Fruit fly (Drosophila melanogaster) whole organism, prepupa: ENCODE data around the gene CG10337.

Experiments
- Blimp-1 ChIP-seq: fragments of 200-800 bp; sonication (Bioruptor generic); optimal IDR thresholded peaks from 3 replicates; lab custom pipeline; 2017; ENCODE audit warnings: missing biosample characterization, missing genetic modification characterization, mild to moderate bottlenecking, moderate library complexity, missing genetic modification reagents
- CG10669 ChIP-seq: fragments of 200-800 bp; sonication (Bioruptor generic); optimal IDR thresholded peaks from 3 replicates; lab custom pipeline; 2018; ENCODE audit warnings: missing biosample characterization, mild to moderate bottlenecking, missing genetic modification characterization, moderate library complexity
- CG11294 ChIP-seq: fragments of 200-800 bp; sonication (Bioruptor generic); IDR thresholded peaks from 2 replicates; pipeline ENCODE4 v1.3.6; 2022; ENCODE audit warnings: missing biosample characterization, missing genetic modification characterization
- CG11902 ChIP-seq: fragments of 200-800 bp; sonication (Bioruptor generic); optimal IDR thresholded peaks from 3 replicates; lab custom pipeline; 2016; ENCODE audit warnings: missing biosample characterization, missing genetic modification characterization
- CG15336 ChIP-seq: fragments of 200-800 bp; sonication (Bioruptor generic); IDR thresholded peaks from 2 replicates; pipeline ENCODE4 v1.3.6; 2022; ENCODE audit warnings: missing biosample characterization, missing genetic modification characterization
- CG1621 ChIP-seq: fragments of 200-800 bp; sonication (Bioruptor generic); optimal IDR thresholded peaks from 3 replicates; lab custom pipeline; 2018; ENCODE audit warnings: missing biosample characterization, mild to moderate bottlenecking, missing genetic modification characterization
- CG16779 ChIP-seq: fragments of 200-800 bp; sonication (Bioruptor generic); optimal IDR thresholded peaks from 3 replicates; lab custom pipeline; 2017; ENCODE audit warnings: missing biosample characterization, mild to moderate bottlenecking, missing genetic modification characterization
- CG31627 ChIP-seq: fragments of 200-800 bp; sonication (Bioruptor generic); optimal IDR thresholded peaks from 3 replicates; lab custom pipeline; 2016; ENCODE audit warnings: missing biosample characterization, missing genetic modification characterization
- CG32006 ChIP-seq: fragments of 200-800 bp; sonication (Bioruptor generic); optimal IDR thresholded peaks from 3 replicates; lab custom pipeline; 2017; ENCODE audit warnings: missing biosample characterization, mild to moderate bottlenecking, missing genetic modification characterization
- CG34406 ChIP-seq: fragments of 200-800 bp; sonication (Bioruptor generic); optimal IDR thresholded peaks from 3 replicates; lab custom pipeline; 2016; ENCODE audit warnings: missing biosample characterization, missing genetic modification characterization
- CG3919 ChIP-seq: fragments of 200-800 bp; sonication (Bioruptor generic); optimal IDR thresholded peaks from 3 replicates; lab custom pipeline; 2016; ENCODE audit warnings: missing biosample characterization, missing genetic modification characterization
- CG6163 ChIP-seq: fragments of 200-800 bp; sonication (Bioruptor generic); IDR thresholded peaks from 3 replicates; pipeline ENCODE4 v1.3.6; 2022; ENCODE audit warnings: missing biosample characterization, missing genetic modification characterization
- CG6276 ChIP-seq: fragments of 200-800 bp; sonication (Bioruptor generic); optimal IDR thresholded peaks from 2 replicates; lab custom pipeline; 2017; ENCODE audit warnings: missing biosample characterization, mild to moderate bottlenecking, missing genetic modification characterization
- CG6808 ChIP-seq: fragments of 200-800 bp; sonication (Bioruptor generic); optimal IDR thresholded peaks from 3 replicates; lab custom pipeline; 2017; ENCODE audit warnings: missing biosample characterization, missing genetic modification characterization, mild to moderate bottlenecking, moderate library complexity, missing genetic modification reagents
- CG6854 ChIP-seq: fragments of 200-800 bp; sonication (Bioruptor generic); optimal IDR thresholded peaks from 2 replicates; lab custom pipeline; 2017; ENCODE audit warnings: missing biosample characterization, mild to moderate bottlenecking, missing genetic modification characterization
- CG7368 ChIP-seq: fragments of 200-800 bp; sonication (Bioruptor generic); optimal IDR thresholded peaks from 3 replicates; lab custom pipeline; 2016; ENCODE audit warnings: missing biosample characterization, missing genetic modification characterization
- CG8632 ChIP-seq: fragments of 200-800 bp; sonication (Bioruptor generic); optimal IDR thresholded peaks from 3 replicates; lab custom pipeline; 2016; ENCODE audit warnings: missing biosample characterization, missing genetic modification characterization
- CG9139 ChIP-seq: fragments of 200-800 bp; sonication (Bioruptor generic); optimal IDR thresholded peaks from 3 replicates; lab custom pipeline; 2017; ENCODE audit warnings: missing biosample characterization, mild to moderate bottlenecking, missing genetic modification characterization
- Eip78C ChIP-seq: fragments of 200-800 bp; sonication (Bioruptor generic); peaks from one replicate; lab custom pipeline; 2016; ENCODE audit warnings: missing biosample characterization, missing genetic modification characterization
- Ets21C ChIP-seq: fragments of 200-800 bp; sonication (Bioruptor generic); optimal IDR thresholded peaks from 3 replicates; lab custom pipeline; 2016; ENCODE audit warnings: missing biosample characterization, missing genetic modification characterization
- Ets96B ChIP-seq: fragments of 200-800 bp; optimal IDR thresholded peaks from 2 replicates; lab custom pipeline; 2019; ENCODE audit warnings: missing biosample characterization, mild to moderate bottlenecking, missing genetic modification characterization, moderate library complexity
- Gug ChIP-seq: fragments of 200-800 bp; sonication (Bioruptor generic); IDR thresholded peaks from 2 replicates; pipeline ENCODE4 v1.3.6; 2022; ENCODE audit warnings: missing biosample characterization, missing genetic modification characterization
- Hr38 ChIP-seq: sonication (Bioruptor generic); optimal IDR thresholded peaks from 2 replicates; lab custom pipeline; 2016; ENCODE audit warnings: missing biosample characterization, missing genetic modification characterization
- Met ChIP-seq: fragments of 200-800 bp; sonication (Bioruptor generic); optimal IDR thresholded peaks from 3 replicates; lab custom pipeline; 2016; ENCODE audit warnings: missing biosample characterization, missing genetic modification characterization
- OdsH ChIP-seq: fragments of 200-800 bp; sonication (Bioruptor generic); optimal IDR thresholded peaks from 3 replicates; lab custom pipeline; 2016; ENCODE audit warnings: missing biosample characterization, missing genetic modification characterization
- Sox102F ChIP-seq: fragments of 200-800 bp; sonication (Bioruptor generic); optimal IDR thresholded peaks from 2 replicates; lab custom pipeline; 2016; ENCODE audit warnings: missing biosample characterization, mild to moderate bottlenecking, missing genetic modification characterization
- Sox14 ChIP-seq: fragments of 200-800 bp; sonication (Bioruptor generic); optimal IDR thresholded peaks from 3 replicates; lab custom pipeline; 2016; ENCODE audit warnings: missing biosample characterization, missing genetic modification characterization
- achi ChIP-seq: fragments of 200-800 bp; sonication (Bioruptor generic); optimal IDR thresholded peaks from 3 replicates; lab custom pipeline; 2016; ENCODE audit warnings: missing biosample characterization, missing genetic modification characterization
- acj6 ChIP-seq: fragments of 200-800 bp; sonication (Bioruptor generic); optimal IDR thresholded peaks from 3 replicates; lab custom pipeline; 2016; ENCODE audit warnings: missing biosample characterization, missing genetic modification characterization
- dac ChIP-seq: fragments of 200-800 bp; sonication (Bioruptor generic); optimal IDR thresholded peaks from 2 replicates; lab custom pipeline; 2017; ENCODE audit warnings: missing biosample characterization, mild to moderate bottlenecking, missing genetic modification characterization
- dsx ChIP-seq: fragments of 200-800 bp; optimal IDR thresholded peaks from 3 replicates; lab custom pipeline; 2019; ENCODE audit warnings: missing biosample characterization, mild to moderate bottlenecking, missing genetic modification characterization, moderate library complexity; ENCODE audit not compliant: poor library complexity, severe bottlenecking
- eg ChIP-seq: fragments of 200-800 bp; sonication (Bioruptor generic); IDR thresholded peaks from 3 replicates; pipeline ENCODE4 v1.3.6; 2022; ENCODE audit warnings: missing biosample characterization, missing genetic modification characterization
- esn ChIP-seq: fragments of 200-800 bp; sonication (Bioruptor generic); optimal IDR thresholded peaks from 2 replicates; lab custom pipeline; 2016; ENCODE audit warnings: missing biosample characterization, mild to moderate bottlenecking, missing genetic modification characterization, moderate library complexity
- fd59A ChIP-seq: fragments of 200-800 bp; sonication (Bioruptor generic); optimal IDR thresholded peaks from 2 replicates; lab custom pipeline; 2017; ENCODE audit warnings: missing biosample characterization, mild to moderate bottlenecking, missing genetic modification characterization, missing genetic modification reagents
- fd85E ChIP-seq: fragments of 200-800 bp; sonication (Bioruptor generic); optimal IDR thresholded peaks from 3 replicates; lab custom pipeline; 2016; ENCODE audit warnings: missing biosample characterization, missing genetic modification characterization
- lz ChIP-seq: fragments of 200-800 bp; sonication (Bioruptor generic); optimal IDR thresholded peaks from 3 replicates; lab custom pipeline; 2016; ENCODE audit warnings: missing biosample characterization, missing genetic modification characterization
- net ChIP-seq: fragments of 200-800 bp; sonication (Bioruptor generic); optimal IDR thresholded peaks from 3 replicates; lab custom pipeline; 2016; ENCODE audit warnings: missing biosample characterization, missing genetic modification characterization
- spab ChIP-seq: fragments of 200-800 bp; sonication (Bioruptor generic); optimal IDR thresholded peaks from 2 replicates; lab custom pipeline; 2017; ENCODE audit warnings: missing biosample characterization, mild to moderate bottlenecking, missing genetic modification characterization, missing genetic modification reagents
- ss ChIP-seq, 2 experiments: fragments of 200-800 bp; sonication (Bioruptor generic); optimal IDR thresholded peaks; 2 replicates in 1 of 2; 3 replicates in 1 of 2; lab custom pipeline; 2017 to 2018; ENCODE audit warnings: mild to moderate bottlenecking in 2 of 2, missing biosample characterization in 2 of 2, missing genetic modification characterization in 2 of 2, moderate library complexity in 1 of 2
- topi ChIP-seq: fragments of 200-800 bp; sonication (Bioruptor generic); optimal IDR thresholded peaks from 3 replicates; lab custom pipeline; 2016; ENCODE audit warnings: missing biosample characterization, missing genetic modification characterization
- vri ChIP-seq: fragments of 200-800 bp; sonication (Bioruptor generic); optimal IDR thresholded peaks from 3 replicates; lab custom pipeline; 2016; ENCODE audit warnings: missing biosample characterization, mild to moderate bottlenecking, missing genetic modification characterization

The CG10337 gene

DNA sequence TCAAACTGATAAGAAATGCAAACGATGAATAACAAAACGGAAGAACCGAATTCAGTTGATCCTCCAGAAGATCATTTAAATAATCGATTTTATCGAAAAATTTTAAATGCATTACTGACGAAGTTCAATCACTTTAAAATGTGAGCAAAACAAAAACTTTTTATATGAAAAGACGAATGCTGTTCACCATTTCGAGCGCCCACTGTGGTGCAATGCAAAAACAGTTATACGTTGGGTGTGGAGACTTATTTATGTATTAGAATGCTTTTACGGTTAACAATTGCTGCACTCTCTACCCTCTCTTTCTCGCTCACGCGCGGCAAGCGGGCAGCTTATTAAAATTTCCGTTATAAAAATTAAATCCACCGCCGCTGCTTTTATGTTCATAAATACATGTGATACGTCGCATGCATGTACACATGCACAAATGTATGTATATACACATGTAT is 24.1 kb upstream of the CG10337 start (continued):
- TF ChIP-seq dac (GFP tag; lab: Kevin White, UChicago): peak; percentile 22
- TF ChIP-seq Gug (GFP tag; lab: Robert Waterston, UW): peak; percentile 37
- TF ChIP-seq CG10669 (GFP tag; lab: Kevin White, UChicago): peak; percentile 28
- TF ChIP-seq CG16779 (tag; lab: Kevin White, UChicago): no peak
- TF ChIP-seq fd59A: no peak
- TF ChIP-seq CG11902 (GFP tag; lab: Kevin White, UChicago): no peak
- no peak for TF ChIP-seq fd85E
- peak; percentile 8 for TF ChIP-seq acj6
- TF ChIP-seq CG1621: no peak
- TF ChIP-seq CG7368 (GFP tag; lab: Kevin White, UChicago): no peak
- TF ChIP-seq dsx (GFP tag; lab: Kevin White, UChicago): no peak
- no peak for TF ChIP-seq CG8632
- TF ChIP-seq CG6854 (GFP tag; lab: Kevin White, UChicago): no peak
- no peak for TF ChIP-seq Ets96B (tag; lab: Kevin White, UChicago)
- peak; percentile 31 for TF ChIP-seq net (GFP tag; lab: Kevin White, UChicago)
- no peak for TF ChIP-seq Sox14
- no peak for TF ChIP-seq CG9139 (GFP tag; lab: Kevin White, UChicago)
- TF ChIP-seq ss (GFP tag; optimal IDR thresholded peaks at IDR 0.05; lab: Kevin White, UChicago): no peak
- peak; percentile 4 for TF ChIP-seq vri (GFP tag; lab: Kevin White, UChicago)
- peak; percentile 31 for TF ChIP-seq CG31627 (GFP tag; lab: Kevin White, UChicago)
- TF ChIP-seq spab (GFP tag; lab: Kevin White, UChicago): no peak
- no peak for TF ChIP-seq CG34406 (GFP tag; lab: Kevin White, UChicago)
- TF ChIP-seq Ets21C: no peak
- TF ChIP-seq eg (GFP tag; lab: Robert Waterston, UW): peak; percentile 59; the same call in 1 of the 3 replicates
- peak; percentile 52 for TF ChIP-seq topi
- TF ChIP-seq Hr38: no peak
- peak; percentile 56; the same call in 2 of the 3 replicates for TF ChIP-seq CG6163 (GFP tag; lab: Robert Waterston, UW)
- TF ChIP-seq CG6276: no peak
- no peak for TF ChIP-seq CG11294 (GFP tag; lab: Robert Waterston, UW)
- peak; percentile 35 for TF ChIP-seq CG3919 (GFP tag; lab: Kevin White, UChicago)
- peak; percentile 83 for TF ChIP-seq Eip78C (GFP tag; lab: Kevin White, UChicago)
- peak; percentile 22 for TF ChIP-seq Sox102F (GFP tag; lab: Kevin White, UChicago)
- no peak for TF ChIP-seq Blimp-1 (GFP tag; lab: Kevin White, UChicago)
- TF ChIP-seq Met (GFP tag; lab: Kevin White, UChicago): peak; percentile 43
- TF ChIP-seq CG15336 (GFP tag; lab: Robert Waterston, UW): peak; percentile 27; the same call in 1 of the 2 replicates
- peak; percentile 54 for TF ChIP-seq OdsH
- peak; percentile 51 for TF ChIP-seq esn (GFP tag; lab: Kevin White, UChicago)
- TF ChIP-seq CG6808 (GFP tag; lab: Kevin White, UChicago): no peak
- TF ChIP-seq achi (GFP tag; lab: Kevin White, UChicago): peak; percentile 37
- TF ChIP-seq CG32006 (GFP tag; lab: Kevin White, UChicago): peak; percentile 69
- peak; percentile 49 for TF ChIP-seq lz (GFP tag; lab: Kevin White, UChicago)

DNA sequence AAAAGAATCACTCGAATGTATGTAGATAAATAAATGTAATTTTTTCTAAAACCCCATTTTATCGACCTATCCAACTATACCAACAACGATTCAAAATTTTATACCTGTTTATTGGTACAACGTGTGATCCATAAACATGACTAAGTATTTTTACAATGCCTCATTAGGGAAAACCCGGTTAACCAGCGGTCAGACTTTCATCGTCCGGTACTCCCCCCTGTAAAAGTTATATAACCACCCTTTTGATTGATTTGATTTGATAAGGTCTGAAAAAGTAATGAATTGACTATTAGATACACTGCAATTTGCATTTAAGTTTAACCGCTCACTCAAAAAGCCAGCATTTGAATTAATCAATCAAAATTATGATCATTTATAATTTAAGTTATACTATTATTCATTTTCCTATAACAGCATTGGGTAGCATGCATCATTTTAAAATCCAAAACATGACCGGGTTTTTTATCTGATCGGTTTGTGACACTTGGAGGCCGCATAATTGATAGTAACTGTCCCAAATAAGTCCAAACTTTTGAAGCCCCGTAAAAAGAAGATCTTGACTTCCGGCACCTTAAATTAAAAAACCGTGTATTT is 20.6 kb upstream of the CG10337 start:
- TF ChIP-seq vri (GFP tag; lab: Kevin White, UChicago) (peak; percentile 7), Eip78C (GFP tag; lab: Kevin White, UChicago) (peak; percentile 25), net (GFP tag; lab: Kevin White, UChicago) (no peak)
- TF ChIP-seq, all 60 proteins: peak for 2
